Fruit fly (Drosophila melanogaster) Kc167 (cell line): ENCODE results near the gene thw.

Experiments
- h ChIP-seq: fragments of >200 bp; optimal IDR thresholded peaks from 3 replicates; lab custom pipeline; 2018; ENCODE audit warnings: missing external identifiers
- psq ChIP-seq: fragments of >200 bp; optimal IDR thresholded peaks from 2 replicates; lab custom pipeline; 2017; ENCODE audit warnings: missing external identifiers
- ttk ChIP-seq: sonication (Bioruptor generic); optimal IDR thresholded peaks from 2 replicates; lab custom pipeline; 2017; ENCODE audit warnings: missing external identifiers

DNA sequence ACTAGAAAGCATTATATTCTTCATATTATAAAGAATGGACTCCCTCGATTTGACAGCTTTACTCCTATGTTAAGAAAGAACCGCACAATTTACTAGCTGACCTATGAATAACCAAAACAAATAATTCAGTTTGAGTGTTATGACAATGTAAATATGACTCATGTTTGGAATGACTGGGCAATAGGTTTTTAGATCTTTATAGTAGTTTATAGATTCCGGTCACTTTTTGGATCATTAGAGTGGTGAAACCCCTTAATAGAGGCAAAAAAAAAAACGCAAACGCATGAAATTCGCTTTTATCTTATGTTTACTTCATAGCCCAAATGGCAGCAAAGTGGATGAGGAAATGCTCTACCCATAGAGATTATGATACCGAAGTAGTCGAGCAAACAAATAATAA, 4.6 kb upstream of the thw start, which contains the start of gene CG14605:
- TF ChIP-seq psq (lab: Kevin White, UChicago) = no peak
- TF ChIP-seq h (lab: Kevin White, UChicago) = no peak
- TF ChIP-seq ttk = no peak
